Fruit fly (Drosophila melanogaster): ENCODE results near the gene gudu.

gudu gene

dm6 chr2L:7396962-7397361, 8.7 kb downstream of the gudu start (continued):
- TF ChIP-seq CG17361 (GFP tag; IDR thresholded peaks at IDR 0.05) (peak; percentile 59), CG17385 (GFP tag; optimal IDR thresholded peaks at IDR 0.05) (peak; percentile 59), vfl (GFP tag; optimal IDR thresholded peaks at IDR 0.05) (peak; percentile 46), Sox102F (GFP tag; optimal IDR thresholded peaks at IDR 0.05) (peak; percentile 77), CG9932 (GFP tag; IDR thresholded peaks at IDR 0.05) (peak; percentile 60), Deaf1 (tag; optimal IDR thresholded peaks at IDR 0.05) (peak; percentile 5), Drgx (GFP tag; IDR thresholded peaks at IDR 0.05) (peak; percentile 80), ham (GFP tag; IDR thresholded peaks at IDR 0.05) (no peak), Rx (GFP tag; IDR thresholded peaks at IDR 0.05) (peak; percentile 73), CG10654 (GFP tag; optimal IDR thresholded peaks at IDR 0.05) (peak; percentile 41), fd96Cb (tag; optimal IDR thresholded peaks at IDR 0.05) (peak; percentile 62), CG9215 (GFP tag; IDR thresholded peaks at IDR 0.05) (peak; percentile 64), Atf6 (GFP tag; IDR thresholded peaks at IDR 0.05) (peak; percentile 71; the same call in 1 of the 2 replicates), ci (GFP tag; IDR thresholded peaks at IDR 0.05) (peak; percentile 80), ttk (GFP tag; IDR thresholded peaks at IDR 0.05) (peak; percentile 63), tup (GFP tag; optimal IDR thresholded peaks at IDR 0.05) (no peak), CHES-1-like (GFP tag; optimal IDR thresholded peaks at IDR 0.05) (no peak), CG7839 (tag; optimal IDR thresholded peaks at IDR 0.05) (peak; percentile 74), seq (GFP tag; IDR thresholded peaks at IDR 0.05) (peak; percentile 58), Optix (GFP tag; IDR thresholded peaks at IDR 0.05) (0 out of 3 replicates have a peak, but pooled peaks have one; percentile 9), CG13624 (GFP tag; optimal IDR thresholded peaks at IDR 0.05) (peak; percentile 53), dati (GFP tag; IDR thresholded peaks at IDR 0.05) (no peak), Asciz (GFP tag; optimal IDR thresholded peaks at IDR 0.05) (peak; percentile 56), pnt (GFP tag; optimal IDR thresholded peaks at IDR 0.05) (peak; percentile 50), CG11085 (GFP tag; IDR thresholded peaks at IDR 0.05) (peak; percentile 65), en (GFP tag; optimal IDR thresholded peaks at IDR 0.05) (peak; percentile 29), CG10267 (tag; optimal IDR thresholded peaks at IDR 0.05) (peak; percentile 56), CG31441 (GFP tag; IDR thresholded peaks at IDR 0.05) (peak; percentile 67), Neu2 (GFP tag; optimal IDR thresholded peaks at IDR 0.05; ENCODE audit: borderline replicate concordance) (no peak), CG42726 (GFP tag; IDR thresholded peaks at IDR 0.05; ENCODE audit: partially characterized antibody) (no peak), CG4360 (GFP tag; IDR thresholded peaks at IDR 0.05) (no peak), abd-A (tag; optimal IDR thresholded peaks at IDR 0.05) (peak; percentile 25), caup (GFP tag; optimal IDR thresholded peaks at IDR 0.05; ENCODE audit: severe bottlenecking) (peak; percentile 61), vvl (GFP tag; IDR thresholded peaks at IDR 0.05) (peak; percentile 82), ewg (GFP tag; optimal IDR thresholded peaks at IDR 0.05) (peak; percentile 42), Myb (GFP tag; optimal IDR thresholded peaks at IDR 0.05) (peak; percentile 11), CG1832 (GFP tag; optimal IDR thresholded peaks at IDR 0.05) (no peak), Poxn (GFP tag; IDR thresholded peaks at IDR 0.05) (no peak), CG14014 (GFP tag; IDR thresholded peaks at IDR 0.05) (peak; percentile 74), CG34422 (GFP tag; IDR thresholded peaks at IDR 0.05) (peak; percentile 77; the same call in 1 of the 3 replicates), unpg (GFP tag; optimal IDR thresholded peaks at IDR 0.05) (peak; percentile 55), HLH4C (GFP tag; IDR thresholded peaks at IDR 0.05; ENCODE audit: partially characterized antibody) (no peak), CG3407 (GFP tag; optimal IDR thresholded peaks at IDR 0.05) (peak; percentile 17), kni (GFP tag; optimal IDR thresholded peaks at IDR 0.05) (no peak), Max (GFP tag; optimal IDR thresholded peaks at IDR 0.05) (no peak), ken (GFP tag; IDR thresholded peaks at IDR 0.05) (peak; percentile 57; the same call in 1 of the 3 replicates), run (tag; optimal IDR thresholded peaks at IDR 0.05) (peak; percentile 60), CG14965 (GFP tag; optimal IDR thresholded peaks at IDR 0.05; ENCODE audit: borderline replicate concordance) (no peak), eve (GFP tag; optimal IDR thresholded peaks at IDR 0.05) (no peak), CG13296 (GFP tag; optimal IDR thresholded peaks at IDR 0.05) (peak; percentile 59), Doc2 (GFP tag; IDR thresholded peaks at IDR 0.05) (peak; percentile 66; the same call in 1 of the 2 replicates)

Measured in whole organism, embryonic.